Fruit fly (Drosophila melanogaster) S2 (cell line): Measurements from ENCODE around the gene CG14221.

Experiments
- CG8478 ChIP-seq: fragments of >200 bp; optimal IDR thresholded peaks from 2 replicates; lab custom pipeline; 2018
- CTCF ChIP-seq, 2 experiments: fragments of >200 bp; optimal IDR thresholded peaks; 2 replicates each; lab custom pipeline; 2018

CG14221 gene

dm6 chrX:19578908-19579647 lies 42.0 kb downstream of the CG14221 start:
- TF ChIP-seq CG8478 (lab: Kevin White, UChicago), result no peak
- TF ChIP-seq CTCF (optimal IDR thresholded peaks at IDR 0.05; lab: Kevin White, UChicago), result no peak

dm6 chrX:19577940-19578632 lies 43.0 kb downstream of the CG14221 start:
- TF ChIP-seq CG8478 (lab: Kevin White, UChicago) (no peak), CTCF (optimal IDR thresholded peaks at IDR 0.05; lab: Kevin White, UChicago) (no peak)

dm6 chrX:19573687-19574086 lies 47.4 kb downstream of the CG14221 start:
- TF ChIP-seq CG8478 (lab: Kevin White, UChicago) (no peak), CTCF (optimal IDR thresholded peaks at IDR 0.05; lab: Kevin White, UChicago) (no peak)
